Fruit fly (Drosophila melanogaster) whole organism, embryonic: Measurements from ENCODE around the gene nonC.
A peak's percentile ranks its signal among the peaks of the same experiment; 100 is the strongest.

Experiments used
- Asciz ChIP-seq: fragments of 200-800 bp; sonication (Bioruptor generic); optimal IDR thresholded peaks from 2 replicates; lab custom pipeline; 2017; ENCODE audit warnings: missing biosample characterization, mild to moderate bottlenecking, missing genetic modification characterization, missing genetic modification reagents
- Bteb2 ChIP-seq: fragments of 200-800 bp; sonication (Bioruptor generic); optimal IDR thresholded peaks from 2 replicates; lab custom pipeline; 2016; ENCODE audit warnings: missing biosample characterization, missing genetic modification characterization
- CG10147 ChIP-seq: fragments of 200-800 bp; sonication (Bioruptor generic); optimal IDR thresholded peaks from 2 replicates; lab custom pipeline; 2019; ENCODE audit warnings: missing biosample characterization, mild to moderate bottlenecking, missing genetic modification characterization, moderate library complexity
- CG11456 ChIP-seq: fragments of 200-800 bp; sonication (Bioruptor generic); IDR thresholded peaks from 3 replicates; pipeline ENCODE4 v1.3.6; 2022; ENCODE audit warnings: missing biosample characterization, missing genetic modification characterization
- CG13287 ChIP-seq: fragments of 200-800 bp; sonication (Bioruptor generic); IDR thresholded peaks from 2 replicates; pipeline ENCODE4 v1.3.6; 2022; ENCODE audit warnings: missing biosample characterization, missing genetic modification characterization; ENCODE audit not compliant: partially characterized antibody
- CG13775 ChIP-seq: fragments of 200-800 bp; sonication (Bioruptor generic); optimal IDR thresholded peaks from 3 replicates; lab custom pipeline; 2017; ENCODE audit warnings: missing biosample characterization, mild to moderate bottlenecking, missing genetic modification characterization
- CG14860 ChIP-seq: fragments of 200-800 bp; sonication (Bioruptor generic); IDR thresholded peaks from 3 replicates; pipeline ENCODE4 v1.3.6; 2022; ENCODE audit warnings: missing biosample characterization, missing genetic modification characterization; ENCODE audit not compliant: partially characterized antibody
- CG14965 ChIP-seq: fragments of 200-800 bp; sonication (Bioruptor generic); optimal IDR thresholded peaks from 2 replicates; lab custom pipeline; 2016; ENCODE audit warnings: missing biosample characterization, missing genetic modification characterization, borderline replicate concordance
- CG15011 ChIP-seq: fragments of 200-800 bp; sonication (Bioruptor generic); optimal IDR thresholded peaks from 3 replicates; lab custom pipeline; 2018; ENCODE audit warnings: missing biosample characterization, mild to moderate bottlenecking, missing genetic modification characterization
- CG17186 ChIP-seq: fragments of 200-800 bp; sonication (Bioruptor generic); optimal IDR thresholded peaks from 3 replicates; lab custom pipeline; 2017; ENCODE audit warnings: missing biosample characterization, missing genetic modification reagents, missing genetic modification characterization
- CG1792 ChIP-seq: fragments of 200-800 bp; sonication (Bioruptor generic); optimal IDR thresholded peaks from 2 replicates; lab custom pipeline; 2016; ENCODE audit warnings: missing biosample characterization, missing genetic modification characterization
- CG18619 ChIP-seq: fragments of 200-800 bp; sonication (Bioruptor generic); optimal IDR thresholded peaks from 3 replicates; lab custom pipeline; 2017; ENCODE audit warnings: missing biosample characterization, mild to moderate bottlenecking, missing genetic modification characterization
- CG2120 ChIP-seq: fragments of 200-800 bp; sonication (Bioruptor generic); optimal IDR thresholded peaks from 3 replicates; lab custom pipeline; 2016; ENCODE audit warnings: missing biosample characterization, missing genetic modification characterization
- CG2712 ChIP-seq: fragments of 200-800 bp; optimal IDR thresholded peaks from 3 replicates; lab custom pipeline; 2019; ENCODE audit warnings: missing biosample characterization, mild to moderate bottlenecking, missing genetic modification characterization, moderate library complexity
- CG30403 ChIP-seq: fragments of 200-800 bp; sonication (Bioruptor generic); optimal IDR thresholded peaks from 3 replicates; lab custom pipeline; 2016; ENCODE audit warnings: missing biosample characterization, missing genetic modification characterization
- CG31224 ChIP-seq: fragments of 200-800 bp; sonication (Bioruptor generic); IDR thresholded peaks from 2 replicates; pipeline ENCODE4 v1.3.6; 2022; ENCODE audit warnings: missing biosample characterization, missing genetic modification characterization
- CG31441 ChIP-seq: fragments of 200-800 bp; sonication (Bioruptor generic); IDR thresholded peaks from 2 replicates; pipeline ENCODE4 v1.3.6; 2022; ENCODE audit warnings: missing biosample characterization, missing genetic modification characterization
- CG3838 ChIP-seq: fragments of 200-800 bp; sonication (Bioruptor generic); optimal IDR thresholded peaks from 3 replicates; lab custom pipeline; 2016; ENCODE audit warnings: missing biosample characterization, missing genetic modification characterization
- CG4360 ChIP-seq: fragments of 200-800 bp; sonication (Bioruptor generic); IDR thresholded peaks from 2 replicates; pipeline ENCODE4 v1.3.6; 2022; ENCODE audit warnings: missing biosample characterization, missing genetic modification characterization
- CG4424 ChIP-seq: fragments of 200-800 bp; sonication (Bioruptor generic); optimal IDR thresholded peaks from 3 replicates; lab custom pipeline; 2016; ENCODE audit warnings: missing biosample characterization, missing genetic modification characterization
- CG4820 ChIP-seq: fragments of 200-800 bp; sonication (Bioruptor generic); optimal IDR thresholded peaks from 3 replicates; lab custom pipeline; 2016; ENCODE audit warnings: missing biosample characterization, missing genetic modification characterization
- CG6272 ChIP-seq: fragments of 200-800 bp; sonication (Bioruptor generic); IDR thresholded peaks from 2 replicates; pipeline ENCODE4 v1.3.6; 2022; ENCODE audit warnings: missing biosample characterization, missing genetic modification characterization
- CG6813 ChIP-seq: fragments of 200-800 bp; sonication (Bioruptor generic); optimal IDR thresholded peaks from 2 replicates; lab custom pipeline; 2017; ENCODE audit warnings: missing biosample characterization, missing genetic modification characterization, mild to moderate bottlenecking, moderate library complexity, missing genetic modification reagents
- CG7963 ChIP-seq: fragments of 200-800 bp; sonication (Bioruptor generic); IDR thresholded peaks from 3 replicates; pipeline ENCODE4 v1.3.6; 2022; ENCODE audit warnings: missing biosample characterization, missing genetic modification characterization; ENCODE audit not compliant: partially characterized antibody
- CG8290 ChIP-seq, 3 experiments: fragments of 200-800 bp; sonication (Bioruptor generic); optimal IDR thresholded peaks; 2 replicates each; lab custom pipeline; 2016 to 2019; ENCODE audit warnings: missing biosample characterization in 3 of 3, missing genetic modification characterization in 3 of 3, mild to moderate bottlenecking in 2 of 3, moderate library complexity in 1 of 3
- CTCF ChIP-seq: fragments of 200-800 bp; sonication (Bioruptor generic); optimal IDR thresholded peaks from 2 replicates; lab custom pipeline; 2017; ENCODE audit warnings: missing biosample characterization, mild to moderate bottlenecking, missing genetic modification characterization, moderate library complexity
- CrebB ChIP-seq: fragments of 200-800 bp; sonication (Bioruptor generic); optimal IDR thresholded peaks from 3 replicates; lab custom pipeline; 2018; ENCODE audit warnings: missing biosample characterization, mild to moderate bottlenecking, missing genetic modification characterization
- Dbx ChIP-seq: fragments of 200-800 bp; sonication (Bioruptor generic); IDR thresholded peaks from 3 replicates; pipeline ENCODE4 v1.3.6; 2022; ENCODE audit warnings: missing biosample characterization, missing genetic modification characterization
- Fer1 ChIP-seq: fragments of 200-800 bp; sonication (Bioruptor generic); optimal IDR thresholded peaks from 2 replicates; lab custom pipeline; 2017; ENCODE audit warnings: missing biosample characterization, mild to moderate bottlenecking, missing genetic modification characterization
- HLH3B ChIP-seq: fragments of 200-800 bp; sonication (Bioruptor generic); IDR thresholded peaks from 2 replicates; pipeline ENCODE4 v1.3.6; 2022; ENCODE audit warnings: missing biosample characterization, missing genetic modification characterization
- Lpt ChIP-seq: fragments of >200 bp; optimal IDR thresholded peaks from 2 replicates; lab custom pipeline; 2018; ENCODE audit warnings: missing biosample characterization, missing genetic modification characterization
- Tbp ChIP-seq: fragments of >200 bp; optimal IDR thresholded peaks from 2 replicates; lab custom pipeline; 2018; ENCODE audit warnings: missing biosample characterization, missing genetic modification characterization
- al ChIP-seq: fragments of 200-800 bp; sonication (Bioruptor generic); IDR thresholded peaks from 2 replicates; pipeline ENCODE4 v1.3.6; 2022; ENCODE audit warnings: missing biosample characterization, missing genetic modification characterization
- bab2 ChIP-seq: fragments of 200-800 bp; sonication (Bioruptor generic); optimal IDR thresholded peaks from 2 replicates; lab custom pipeline; 2016; ENCODE audit warnings: missing biosample characterization, missing genetic modification characterization
- caup ChIP-seq: fragments of 200-800 bp; sonication (Bioruptor generic); optimal IDR thresholded peaks from 3 replicates; lab custom pipeline; 2017; ENCODE audit warnings: missing biosample characterization, mild to moderate bottlenecking, missing genetic modification characterization, moderate library complexity; ENCODE audit not compliant: severe bottlenecking
- chm ChIP-seq: fragments of 200-800 bp; sonication (Bioruptor generic); IDR thresholded peaks from 2 replicates; pipeline ENCODE4 v1.3.6; 2022; ENCODE audit warnings: missing biosample characterization, missing genetic modification characterization
- dm ChIP-seq: fragments of 200-800 bp; sonication (Bioruptor generic); optimal IDR thresholded peaks from 3 replicates; lab custom pipeline; 2016; ENCODE audit warnings: missing biosample characterization, missing genetic modification characterization
- hbn ChIP-seq: fragments of 200-800 bp; sonication (Bioruptor generic); IDR thresholded peaks from 2 replicates; pipeline ENCODE4 v1.3.6; 2022; ENCODE audit warnings: missing biosample characterization, missing genetic modification characterization; ENCODE audit not compliant: partially characterized antibody
- inv ChIP-seq: fragments of 200-800 bp; sonication (Bioruptor generic); IDR thresholded peaks from 2 replicates; pipeline ENCODE4 v1.3.6; 2022; ENCODE audit warnings: missing biosample characterization, missing genetic modification characterization; ENCODE audit not compliant: partially characterized antibody
- jumu ChIP-seq: fragments of 200-800 bp; sonication (Bioruptor generic); optimal IDR thresholded peaks from 3 replicates; lab custom pipeline; 2016; ENCODE audit warnings: missing biosample characterization, missing genetic modification characterization
- lov ChIP-seq, 2 experiments: fragments of 200-800 bp in 1 of 2; fragments of >200 bp in 1 of 2; sonication (Bioruptor generic) in 1 of 2; IDR thresholded peaks in 1 of 2; optimal IDR thresholded peaks in 1 of 2; 2 replicates in 1 of 2; 3 replicates in 1 of 2; pipeline versions ENCODE4 v1.3.6 to Lab custom; 2017 to 2022; ENCODE audit warnings: missing biosample characterization in 1 of 2, missing genetic modification characterization in 1 of 2
- nau ChIP-seq: fragments of 200-800 bp; sonication (Bioruptor generic); optimal IDR thresholded peaks from 3 replicates; lab custom pipeline; 2017; ENCODE audit warnings: missing biosample characterization, mild to moderate bottlenecking, missing genetic modification characterization, missing genetic modification reagents
- otp ChIP-seq: fragments of 200-800 bp; sonication (Bioruptor generic); IDR thresholded peaks from 3 replicates; pipeline ENCODE4, ENCODE4 v1.3.6; 2022; ENCODE audit warnings: missing biosample characterization, missing genetic modification characterization
- pita ChIP-seq: fragments of 200-800 bp; sonication (Bioruptor generic); optimal IDR thresholded peaks from 2 replicates; lab custom pipeline; 2017; ENCODE audit warnings: missing biosample characterization, mild to moderate bottlenecking, missing genetic modification characterization
- prd ChIP-seq, 3 experiments: fragments of >200 bp in 2 of 3; fragments of 200-800 bp in 1 of 3; sonication (Bioruptor generic) in 1 of 3; optimal IDR thresholded peaks in 2 of 3; IDR thresholded peaks in 1 of 3; 2 replicates in 2 of 3; 3 replicates in 1 of 3; pipeline versions ENCODE4 v1.3.6 to Lab custom; 2017 to 2022; ENCODE audit warnings: missing biosample characterization in 1 of 3, missing genetic modification characterization in 1 of 3
- pum ChIP-seq: fragments of 200-800 bp; sonication (Bioruptor generic); optimal IDR thresholded peaks from 2 replicates; lab custom pipeline; 2016; ENCODE audit warnings: missing biosample characterization, missing genetic modification characterization
- usp ChIP-seq: fragments of >200 bp; optimal IDR thresholded peaks from 2 replicates; lab custom pipeline; 2017; ENCODE audit warnings: missing biosample characterization, missing genetic modification characterization
- wek ChIP-seq: fragments of 200-800 bp; sonication (Bioruptor generic); optimal IDR thresholded peaks from 3 replicates; lab custom pipeline; 2018; ENCODE audit warnings: missing biosample characterization, mild to moderate bottlenecking, missing genetic modification characterization, moderate library complexity
- yki ChIP-seq: fragments of >200 bp; optimal IDR thresholded peaks from 3 replicates; lab custom pipeline; 2018

nonC gene

DNA sequence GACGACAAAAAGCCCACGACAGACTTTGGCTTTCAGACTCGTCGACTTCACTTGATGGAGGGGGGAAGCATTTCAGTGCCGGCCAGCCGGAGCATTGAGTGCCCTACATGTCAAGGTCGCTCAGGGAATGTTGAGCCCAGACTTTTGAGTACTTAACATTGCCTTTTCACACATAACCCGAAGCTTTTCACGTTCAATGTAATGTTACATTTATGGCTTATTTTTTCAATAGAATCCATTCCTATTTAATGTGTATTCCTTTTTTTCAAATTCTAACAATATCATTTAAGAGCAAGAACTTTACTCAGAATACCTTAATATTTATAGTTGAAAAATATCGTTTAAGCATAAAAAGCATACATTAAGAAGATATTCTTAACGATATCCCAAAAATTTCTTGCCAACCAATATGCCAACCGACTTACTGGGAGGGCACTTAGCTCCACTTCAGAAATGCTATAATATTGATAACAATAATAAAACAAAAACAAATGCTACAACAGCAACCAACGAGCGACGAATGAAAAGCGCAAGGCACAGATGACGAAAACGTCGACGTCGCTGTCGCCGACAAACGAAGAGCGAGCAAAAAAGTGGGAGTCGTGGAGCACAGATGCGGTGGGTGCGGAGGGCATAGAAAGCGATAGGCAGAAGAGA lies 35.6 kb downstream of the nonC start (continued):
- TF ChIP-seq al (GFP tag; lab: Robert Waterston, UW) (peak; percentile 78), CG30403 (GFP tag; lab: Kevin White, UChicago) (peak; percentile 64), CG8290 (GFP tag; optimal IDR thresholded peaks at IDR 0.05; lab: Kevin White, UChicago) (peak; percentile 14), CG8290 (tag; optimal IDR thresholded peaks at IDR 0.05; lab: Kevin White, UChicago) (peak in 1 of 2 experiments; percentile 43), CG13287 (GFP tag; lab: Robert Waterston, UW) (no peak), CG2712 (tag; lab: Kevin White, UChicago) (peak; percentile 86), caup (GFP tag; lab: Kevin White, UChicago) (peak; percentile 73), Fer1 (GFP tag; lab: Kevin White, UChicago) (peak; percentile 82), CG31441 (peak; percentile 90), yki (no peak), Dbx (GFP tag; lab: Robert Waterston, UW) (peak; percentile 77; the same call in 2 of the 3 replicates), otp (no peak), CG11456 (GFP tag; lab: Robert Waterston, UW) (peak; percentile 79), bab2 (GFP tag; lab: Kevin White, UChicago) (no peak), CrebB (no peak), Tbp (GFP tag; lab: Kevin White, UChicago) (no peak), Bteb2 (GFP tag; lab: Kevin White, UChicago) (no peak), jumu (peak; percentile 71), wek (GFP tag; lab: Kevin White, UChicago) (no peak), CG13775 (GFP tag; lab: Kevin White, UChicago) (peak; percentile 64), CG14860 (GFP tag; lab: Robert Waterston, UW) (no peak), CG17186 (peak; percentile 26), pita (no peak), CG18619 (GFP tag; lab: Kevin White, UChicago) (peak; percentile 30), CG7963 (GFP tag; lab: Robert Waterston, UW) (no peak), CTCF (peak; percentile 35), CG6813 (GFP tag; lab: Kevin White, UChicago) (peak; percentile 67), usp (GFP tag; lab: Kevin White, UChicago) (no peak), CG4820 (GFP tag; lab: Kevin White, UChicago) (peak; percentile 78), hbn (GFP tag; lab: Robert Waterston, UW) (no peak), dm (GFP tag; lab: Kevin White, UChicago) (no peak), CG14965 (GFP tag; lab: Kevin White, UChicago) (no peak), CG3838 (GFP tag; lab: Kevin White, UChicago) (no peak), prd (optimal IDR thresholded peaks at IDR 0.05; lab: Kevin White, UChicago) (no peak), prd (GFP tag; IDR thresholded peaks at IDR 0.05; lab: Robert Waterston, UW) (peak; percentile 83), lov (optimal IDR thresholded peaks at IDR 0.05; lab: Kevin White, UChicago) (no peak), lov (GFP tag; IDR thresholded peaks at IDR 0.05; lab: Robert Waterston, UW) (0 out of 3 replicates have a peak, but pooled peaks have one; percentile 37), inv (no peak), chm (GFP tag; lab: Robert Waterston, UW) (no peak; the same call in 1 of the 2 replicates), CG4424 (peak; percentile 91), nau (GFP tag; lab: Kevin White, UChicago) (peak; percentile 71), pum (peak; percentile 80), Asciz (peak; percentile 82), CG6272 (GFP tag; lab: Robert Waterston, UW) (peak; percentile 61), CG2120 (GFP tag; lab: Kevin White, UChicago) (peak; percentile 52), CG4360 (GFP tag; lab: Robert Waterston, UW) (no peak), CG10147 (GFP tag; lab: Kevin White, UChicago) (peak; percentile 82), Lpt (GFP tag; lab: Kevin White, UChicago) (no peak), CG1792 (peak; percentile 76), CG31224 (GFP tag; lab: Robert Waterston, UW) (peak; percentile 56; the same call in 1 of the 2 replicates), CG15011 (GFP tag; lab: Kevin White, UChicago) (peak; percentile 84), HLH3B (peak; percentile 82)
